Fruit fly (Drosophila melanogaster) whole organism, embryonic: ENCODE data around the gene CG44001.

Experiments used
- Atf-2 ChIP-seq: fragments of 200-800 bp; sonication (Bioruptor generic); optimal IDR thresholded peaks from 2 replicates; lab custom pipeline; 2016; ENCODE audit warnings: missing biosample characterization, missing genetic modification characterization
- CG1024 ChIP-seq: fragments of 200-800 bp; sonication (Bioruptor generic); IDR thresholded peaks from 2 replicates; pipeline ENCODE4 v1.3.6; 2022; ENCODE audit warnings: missing biosample characterization, missing genetic modification characterization
- CG10321 ChIP-seq: fragments of 200-800 bp; sonication (Bioruptor generic); IDR thresholded peaks from 2 replicates; pipeline ENCODE4 v1.3.6; 2022; ENCODE audit warnings: missing biosample characterization, missing genetic modification characterization
- CG11560 ChIP-seq: fragments of 200-800 bp; sonication (Bioruptor generic); IDR thresholded peaks from 3 replicates; pipeline ENCODE4 v1.3.6; 2022; ENCODE audit warnings: missing biosample characterization, missing genetic modification characterization
- CG12219 ChIP-seq: fragments of 200-800 bp; sonication (Bioruptor generic); optimal IDR thresholded peaks from 3 replicates; lab custom pipeline; 2018; ENCODE audit warnings: missing biosample characterization, mild to moderate bottlenecking, missing genetic modification characterization
- CG12236 ChIP-seq: fragments of 200-800 bp; sonication (Bioruptor generic); optimal IDR thresholded peaks from 2 replicates; lab custom pipeline; 2016; ENCODE audit warnings: missing biosample characterization, missing genetic modification characterization
- CG12942 ChIP-seq: fragments of 200-800 bp; sonication (Bioruptor generic); optimal IDR thresholded peaks from 3 replicates; lab custom pipeline; 2016; ENCODE audit warnings: missing biosample characterization, missing genetic modification characterization
- CG13624 ChIP-seq: fragments of 200-800 bp; sonication (Bioruptor generic); optimal IDR thresholded peaks from 2 replicates; lab custom pipeline; 2016; ENCODE audit warnings: missing biosample characterization, missing genetic modification characterization
- CG15073 ChIP-seq: fragments of 200-800 bp; sonication (Bioruptor generic); optimal IDR thresholded peaks from 2 replicates; lab custom pipeline; 2016; ENCODE audit warnings: missing biosample characterization, missing genetic modification characterization
- CG1603 ChIP-seq: fragments of 200-800 bp; sonication (Bioruptor generic); optimal IDR thresholded peaks from 2 replicates; lab custom pipeline; 2019; ENCODE audit warnings: missing biosample characterization, mild to moderate bottlenecking, missing genetic modification characterization, moderate library complexity
- CG17186 ChIP-seq: fragments of 200-800 bp; sonication (Bioruptor generic); optimal IDR thresholded peaks from 3 replicates; lab custom pipeline; 2017; ENCODE audit warnings: missing biosample characterization, missing genetic modification reagents, missing genetic modification characterization
- CG18599 ChIP-seq: fragments of 200-800 bp; sonication (Bioruptor generic); optimal IDR thresholded peaks from 3 replicates; lab custom pipeline; 2017; ENCODE audit warnings: missing biosample characterization, missing genetic modification characterization, mild to moderate bottlenecking, moderate library complexity, missing genetic modification reagents
- CG2875 ChIP-seq: fragments of 200-800 bp; sonication (Bioruptor generic); optimal IDR thresholded peaks from 2 replicates; lab custom pipeline; 2017; ENCODE audit warnings: missing biosample characterization, mild to moderate bottlenecking, missing genetic modification characterization, missing genetic modification reagents
- CG31388 ChIP-seq: fragments of 200-800 bp; sonication (Bioruptor generic); optimal IDR thresholded peaks from 2 replicates; lab custom pipeline; 2016; ENCODE audit warnings: missing biosample characterization, missing genetic modification characterization
- CG3163 ChIP-seq: fragments of 200-800 bp; sonication (Bioruptor generic); optimal IDR thresholded peaks from 3 replicates; lab custom pipeline; 2016; ENCODE audit warnings: missing biosample characterization, missing genetic modification characterization
- CG5953 ChIP-seq: fragments of 200-800 bp; sonication (Bioruptor generic); IDR thresholded peaks from 2 replicates; pipeline ENCODE4 v1.3.6; 2022; ENCODE audit warnings: missing biosample characterization, missing genetic modification characterization
- CG6175 ChIP-seq: fragments of 200-800 bp; sonication (Bioruptor generic); IDR thresholded peaks from 3 replicates; pipeline ENCODE4 v1.3.6; 2022; ENCODE audit warnings: missing biosample characterization, missing genetic modification characterization
- CG6854 ChIP-seq: fragments of 200-800 bp; sonication (Bioruptor generic); optimal IDR thresholded peaks from 3 replicates; lab custom pipeline; 2017; ENCODE audit warnings: missing biosample characterization, mild to moderate bottlenecking, missing genetic modification characterization
- CG7271 ChIP-seq: fragments of 200-800 bp; sonication (Bioruptor generic); optimal IDR thresholded peaks from 2 replicates; lab custom pipeline; 2018; ENCODE audit warnings: missing biosample characterization, mild to moderate bottlenecking, missing genetic modification characterization, moderate library complexity
- CG7987 ChIP-seq: fragments of 200-800 bp; sonication (Bioruptor generic); optimal IDR thresholded peaks from 2 replicates; lab custom pipeline; 2018; ENCODE audit warnings: missing biosample characterization, mild to moderate bottlenecking, missing genetic modification characterization, moderate library complexity
- CG8290 ChIP-seq, 3 experiments: fragments of 200-800 bp; sonication (Bioruptor generic); optimal IDR thresholded peaks; 2 replicates each; lab custom pipeline; 2016 to 2019; ENCODE audit warnings: missing biosample characterization in 3 of 3, missing genetic modification characterization in 3 of 3, mild to moderate bottlenecking in 2 of 3, moderate library complexity in 1 of 3
- CG8924 ChIP-seq: fragments of 200-800 bp; optimal IDR thresholded peaks from 3 replicates; lab custom pipeline; 2019; ENCODE audit warnings: missing biosample characterization, mild to moderate bottlenecking, missing genetic modification characterization, moderate library complexity
- CG9876 ChIP-seq: fragments of 200-800 bp; sonication (Bioruptor generic); optimal IDR thresholded peaks from 2 replicates; lab custom pipeline; 2016; ENCODE audit warnings: missing biosample characterization, missing genetic modification characterization
- Camta ChIP-seq: fragments of 200-800 bp; sonication (Bioruptor generic); optimal IDR thresholded peaks from 2 replicates; lab custom pipeline; 2016; ENCODE audit warnings: missing biosample characterization, missing genetic modification characterization
- D19A ChIP-seq: fragments of 200-800 bp; optimal IDR thresholded peaks from 3 replicates; lab custom pipeline; 2019; ENCODE audit warnings: missing biosample characterization, mild to moderate bottlenecking, missing genetic modification characterization, moderate library complexity
- HLH3B ChIP-seq: fragments of 200-800 bp; sonication (Bioruptor generic); IDR thresholded peaks from 2 replicates; pipeline ENCODE4 v1.3.6; 2022; ENCODE audit warnings: missing biosample characterization, missing genetic modification characterization
- Hmx ChIP-seq: fragments of 200-800 bp; sonication (Bioruptor generic); optimal IDR thresholded peaks from 2 replicates; lab custom pipeline; 2016; ENCODE audit warnings: missing biosample characterization, missing genetic modification characterization
- Hr39 ChIP-seq: fragments of >200 bp; optimal IDR thresholded peaks from 2 replicates; lab custom pipeline; 2017
- Lpt ChIP-seq: fragments of >200 bp; optimal IDR thresholded peaks from 2 replicates; lab custom pipeline; 2018; ENCODE audit warnings: missing biosample characterization, missing genetic modification characterization
- MBD-R2 ChIP-seq: fragments of 200-800 bp; sonication (Bioruptor generic); IDR thresholded peaks from 2 replicates; pipeline ENCODE4 v1.3.6; 2022; ENCODE audit warnings: missing biosample characterization, missing genetic modification characterization
- MESR4 ChIP-seq: fragments of 200-800 bp; sonication (Bioruptor generic); optimal IDR thresholded peaks from 2 replicates; lab custom pipeline; 2018; ENCODE audit warnings: missing biosample characterization, mild to moderate bottlenecking, missing genetic modification characterization, moderate library complexity
- Optix ChIP-seq: fragments of 200-800 bp; sonication (Bioruptor generic); IDR thresholded peaks from 3 replicates; pipeline ENCODE4 v1.3.6; 2022; ENCODE audit warnings: missing biosample characterization, missing genetic modification characterization
- Sin3A ChIP-seq: fragments of >200 bp; optimal IDR thresholded peaks from 2 replicates; lab custom pipeline; 2018
- Taf1 ChIP-seq: fragments of 200-800 bp; sonication (Bioruptor generic); IDR thresholded peaks from 2 replicates; pipeline ENCODE4 v1.3.6; 2022; ENCODE audit warnings: missing biosample characterization, missing genetic modification characterization
- Vsx1 ChIP-seq: fragments of 200-800 bp; sonication (Bioruptor generic); optimal IDR thresholded peaks from 2 replicates; lab custom pipeline; 2017; ENCODE audit warnings: missing biosample characterization, mild to moderate bottlenecking, missing genetic modification characterization, missing genetic modification reagents
- abd-A ChIP-seq: fragments of 200-800 bp; sonication (Bioruptor generic); optimal IDR thresholded peaks from 3 replicates; lab custom pipeline; 2019; ENCODE audit warnings: missing biosample characterization, mild to moderate bottlenecking, missing genetic modification characterization, moderate library complexity
- ap ChIP-seq: fragments of 200-800 bp; sonication (Bioruptor generic); IDR thresholded peaks from 2 replicates; pipeline ENCODE4 v1.3.6; 2022; ENCODE audit warnings: missing biosample characterization, missing genetic modification characterization
- ara ChIP-seq: fragments of 200-800 bp; sonication (Bioruptor generic); IDR thresholded peaks from 2 replicates; pipeline ENCODE4 v1.3.6; 2022; ENCODE audit warnings: missing biosample characterization, missing genetic modification characterization
- bbx ChIP-seq: fragments of 200-800 bp; sonication (Bioruptor generic); IDR thresholded peaks from 2 replicates; pipeline ENCODE4 v1.3.6; 2022; ENCODE audit warnings: missing biosample characterization, missing genetic modification characterization; ENCODE audit not compliant: partially characterized antibody
- bowl ChIP-seq: fragments of 200-800 bp; sonication (Bioruptor generic); IDR thresholded peaks from 2 replicates; pipeline ENCODE4 v1.3.6; 2022; ENCODE audit warnings: missing biosample characterization, missing genetic modification characterization
- emc ChIP-seq: fragments of 200-800 bp; sonication (Bioruptor generic); optimal IDR thresholded peaks from 2 replicates; lab custom pipeline; 2016; ENCODE audit warnings: missing biosample characterization, missing genetic modification characterization
- en ChIP-seq: fragments of 200-800 bp; sonication (Bioruptor generic); optimal IDR thresholded peaks from 2 replicates; lab custom pipeline; 2016; ENCODE audit warnings: missing biosample characterization, missing genetic modification characterization
- eyg ChIP-seq: fragments of 200-800 bp; sonication (Bioruptor generic); optimal IDR thresholded peaks from 3 replicates; lab custom pipeline; 2016; ENCODE audit warnings: missing biosample characterization, missing genetic modification characterization
- grn ChIP-seq: fragments of 200-800 bp; sonication (Bioruptor generic); optimal IDR thresholded peaks from 3 replicates; lab custom pipeline; 2017; ENCODE audit warnings: missing biosample characterization, missing genetic modification characterization
- gsb-n ChIP-seq: fragments of 200-800 bp; sonication (Bioruptor generic); optimal IDR thresholded peaks from 3 replicates; lab custom pipeline; 2018; ENCODE audit warnings: missing biosample characterization, mild to moderate bottlenecking, missing genetic modification characterization
- jing ChIP-seq: fragments of 200-800 bp; sonication (Bioruptor generic); optimal IDR thresholded peaks from 2 replicates; lab custom pipeline; 2018; ENCODE audit warnings: missing biosample characterization, mild to moderate bottlenecking, missing genetic modification characterization
- mirr ChIP-seq: fragments of 200-800 bp; sonication (Bioruptor generic); optimal IDR thresholded peaks from 3 replicates; lab custom pipeline; 2018; ENCODE audit warnings: missing biosample characterization, mild to moderate bottlenecking, missing genetic modification characterization
- mld ChIP-seq: fragments of 200-800 bp; sonication (Bioruptor generic); IDR thresholded peaks from 3 replicates; pipeline ENCODE4 v1.3.6; 2022; ENCODE audit warnings: missing biosample characterization, missing genetic modification characterization; ENCODE audit not compliant: partially characterized antibody
- pita ChIP-seq: fragments of 200-800 bp; sonication (Bioruptor generic); optimal IDR thresholded peaks from 2 replicates; lab custom pipeline; 2017; ENCODE audit warnings: missing biosample characterization, mild to moderate bottlenecking, missing genetic modification characterization
- tin ChIP-seq: fragments of 200-800 bp; sonication (Bioruptor generic); optimal IDR thresholded peaks from 3 replicates; lab custom pipeline; 2016; ENCODE audit warnings: missing biosample characterization, missing genetic modification characterization
- ttk ChIP-seq: fragments of 200-800 bp; sonication (Bioruptor generic); IDR thresholded peaks from 2 replicates; pipeline ENCODE4 v2.1.2; 2022; ENCODE audit warnings: missing biosample characterization, missing genetic modification characterization
- wek ChIP-seq: fragments of 200-800 bp; sonication (Bioruptor generic); optimal IDR thresholded peaks from 3 replicates; lab custom pipeline; 2018; ENCODE audit warnings: missing biosample characterization, mild to moderate bottlenecking, missing genetic modification characterization, moderate library complexity

CG44001 gene

DNA sequence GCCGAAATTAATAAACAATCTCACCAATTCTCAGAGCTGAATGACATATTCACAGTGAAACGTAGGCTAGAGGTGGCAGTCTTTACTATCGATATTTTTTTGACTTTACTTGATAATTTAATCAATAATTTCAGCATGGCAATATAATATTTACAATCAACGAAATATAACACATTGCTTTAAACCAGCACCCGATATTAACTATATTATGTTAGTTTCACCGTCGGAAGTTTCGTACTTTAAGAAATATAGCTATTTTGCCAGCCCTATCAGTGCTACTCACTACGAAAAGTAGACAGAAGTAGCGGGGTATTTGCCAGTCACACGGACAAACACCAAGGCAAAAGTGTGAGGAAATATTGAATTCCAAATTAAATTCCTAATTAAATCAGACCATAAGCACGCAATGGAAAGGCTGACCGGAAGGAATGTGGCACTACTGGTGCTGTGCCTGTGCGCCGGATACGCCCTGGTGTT is 32.2 kb upstream of the CG44001 start, which contains the start of the genes CG31917, Tfb5 and SelT (continued):
- TF ChIP-seq CG10321 (GFP tag; lab: Robert Waterston, UW) (no peak), CG2875 (GFP tag; lab: Kevin White, UChicago) (no peak), grn (GFP tag; lab: Kevin White, UChicago) (no peak), CG12219 (GFP tag; lab: Kevin White, UChicago) (peak; percentile 11), D19A (tag; lab: Kevin White, UChicago) (no peak), CG11560 (tag; lab: Robert Waterston, UW) (no peak), abd-A (no peak), CG3163 (GFP tag; lab: Kevin White, UChicago) (peak; percentile 2), CG7987 (GFP tag; lab: Kevin White, UChicago) (no peak), ttk (GFP tag; lab: Robert Waterston, UW) (no peak), ara (GFP tag; lab: Robert Waterston, UW) (no peak), ap (GFP tag; lab: Robert Waterston, UW) (no peak), Sin3A (peak; percentile 66), CG12942 (GFP tag; lab: Kevin White, UChicago) (peak; percentile 59), MESR4 (peak; percentile 65), Lpt (no peak), emc (GFP tag; lab: Kevin White, UChicago) (no peak), mld (GFP tag; lab: Robert Waterston, UW) (no peak), Hr39 (no peak), eyg (GFP tag; lab: Kevin White, UChicago) (no peak), MBD-R2 (GFP tag; lab: Robert Waterston, UW) (peak; percentile 93), wek (GFP tag; lab: Kevin White, UChicago) (no peak), CG7271 (tag; lab: Kevin White, UChicago) (no peak), Vsx1 (GFP tag; lab: Kevin White, UChicago) (no peak), en (GFP tag; lab: Kevin White, UChicago) (no peak), jing (no peak), mirr (GFP tag; lab: Kevin White, UChicago) (no peak), bbx (GFP tag; lab: Robert Waterston, UW) (peak; percentile 39; the same call in 1 of the 2 replicates), HLH3B (GFP tag; lab: Robert Waterston, UW) (peak; percentile 45; the same call in 1 of the 2 replicates), CG18599 (GFP tag; lab: Kevin White, UChicago) (peak; percentile 43), gsb-n (tag; lab: Kevin White, UChicago) (no peak), CG9876 (peak; percentile 21), Hmx (no peak), CG12236 (GFP tag; lab: Kevin White, UChicago) (no peak), CG13624 (peak; percentile 82), CG1603 (tag; lab: Kevin White, UChicago) (peak; percentile 75), tin (peak; percentile 51), CG8924 (tag; lab: Kevin White, UChicago) (peak; percentile 62), CG6175 (no peak), pita (GFP tag; lab: Kevin White, UChicago) (no peak), CG1024 (peak; percentile 34; the same call in 1 of the 2 replicates), CG8290 (GFP tag; optimal IDR thresholded peaks at IDR 0.05; lab: Kevin White, UChicago) (peak; percentile 64), CG8290 (tag; optimal IDR thresholded peaks at IDR 0.05; lab: Kevin White, UChicago) (no peak), Taf1 (GFP tag; lab: Robert Waterston, UW) (0 out of 2 replicates have a peak, but pooled peaks have one; percentile 21), CG6854 (GFP tag; lab: Kevin White, UChicago) (no peak), CG31388 (GFP tag; lab: Kevin White, UChicago) (no peak), CG15073 (GFP tag; lab: Kevin White, UChicago) (no peak), Optix (no peak), Atf-2 (peak; percentile 30), CG5953 (GFP tag; lab: Robert Waterston, UW) (no peak), Camta (GFP tag; lab: Kevin White, UChicago) (no peak), CG17186 (GFP tag; lab: Kevin White, UChicago) (no peak), bowl (GFP tag; lab: Robert Waterston, UW) (no peak)
